Fruit fly (Drosophila melanogaster) whole organism, embryonic: ENCODE measurements around the gene CG18586.

Experiments
- ATbp ChIP-seq: fragments of 200-800 bp; sonication (Bioruptor generic); optimal IDR thresholded peaks from 2 replicates; lab custom pipeline; 2017; ENCODE audit warnings: missing biosample characterization, mild to moderate bottlenecking, missing genetic modification characterization, missing genetic modification reagents
- Adf1 ChIP-seq: fragments of 200-800 bp; sonication (Bioruptor generic); IDR thresholded peaks from 2 replicates; pipeline ENCODE4 v1.3.6; 2022; ENCODE audit warnings: missing biosample characterization, missing genetic modification characterization
- CG11093 ChIP-seq: fragments of 200-800 bp; sonication (Bioruptor generic); IDR thresholded peaks from 3 replicates; pipeline ENCODE4 v1.3.6; 2022; ENCODE audit warnings: missing biosample characterization, missing genetic modification characterization
- CG11696 ChIP-seq: fragments of 200-800 bp; sonication (Bioruptor generic); IDR thresholded peaks from 2 replicates; pipeline ENCODE4 v1.3.6; 2022; ENCODE audit warnings: missing biosample characterization, missing genetic modification characterization
- CG13424 ChIP-seq: fragments of 200-800 bp; sonication (Bioruptor generic); optimal IDR thresholded peaks from 2 replicates; lab custom pipeline; 2019; ENCODE audit warnings: missing biosample characterization, mild to moderate bottlenecking, missing genetic modification characterization, moderate library complexity
- CG18599 ChIP-seq: fragments of 200-800 bp; sonication (Bioruptor generic); optimal IDR thresholded peaks from 3 replicates; lab custom pipeline; 2017; ENCODE audit warnings: missing biosample characterization, missing genetic modification characterization, mild to moderate bottlenecking, moderate library complexity, missing genetic modification reagents
- CG31224 ChIP-seq: fragments of 200-800 bp; sonication (Bioruptor generic); IDR thresholded peaks from 2 replicates; pipeline ENCODE4 v1.3.6; 2022; ENCODE audit warnings: missing biosample characterization, missing genetic modification characterization
- CG32532 ChIP-seq: fragments of 200-800 bp; sonication (Bioruptor generic); IDR thresholded peaks from 2 replicates; pipeline ENCODE4 v1.3.6; 2022; ENCODE audit warnings: missing biosample characterization, missing genetic modification characterization
- CG32772 ChIP-seq: fragments of 200-800 bp; sonication (Bioruptor generic); IDR thresholded peaks from 2 replicates; pipeline ENCODE4 v1.3.6; 2022; ENCODE audit warnings: missing biosample characterization, missing genetic modification characterization
- CG33557 ChIP-seq: fragments of 200-800 bp; sonication (Bioruptor generic); optimal IDR thresholded peaks from 2 replicates; lab custom pipeline; 2019; ENCODE audit warnings: missing biosample characterization, mild to moderate bottlenecking, missing genetic modification characterization, moderate library complexity
- CG4424 ChIP-seq: fragments of 200-800 bp; sonication (Bioruptor generic); optimal IDR thresholded peaks from 3 replicates; lab custom pipeline; 2016; ENCODE audit warnings: missing biosample characterization, missing genetic modification characterization
- CG4820 ChIP-seq: fragments of 200-800 bp; sonication (Bioruptor generic); optimal IDR thresholded peaks from 3 replicates; lab custom pipeline; 2016; ENCODE audit warnings: missing biosample characterization, missing genetic modification characterization
- CG5245 ChIP-seq: fragments of 200-800 bp; sonication (Bioruptor generic); optimal IDR thresholded peaks from 3 replicates; lab custom pipeline; 2016; ENCODE audit warnings: missing biosample characterization, missing genetic modification characterization
- CG6272 ChIP-seq: fragments of 200-800 bp; sonication (Bioruptor generic); IDR thresholded peaks from 2 replicates; pipeline ENCODE4 v1.3.6; 2022; ENCODE audit warnings: missing biosample characterization, missing genetic modification characterization
- CG6689 ChIP-seq: fragments of 200-800 bp; sonication (Bioruptor generic); IDR thresholded peaks from 2 replicates; pipeline ENCODE4 v1.3.6; 2022; ENCODE audit warnings: missing biosample characterization, missing genetic modification characterization
- CG6791 ChIP-seq: fragments of 200-800 bp; sonication (Bioruptor generic); IDR thresholded peaks from 3 replicates; pipeline ENCODE4 v1.3.6; 2022; ENCODE audit warnings: missing biosample characterization, missing genetic modification characterization; ENCODE audit not compliant: partially characterized antibody
- CG7357 ChIP-seq: fragments of 200-800 bp; sonication (Bioruptor generic); IDR thresholded peaks from 3 replicates; pipeline ENCODE4 v1.3.6; 2022; ENCODE audit warnings: missing biosample characterization, missing genetic modification characterization
- CG9609 ChIP-seq: fragments of 200-800 bp; sonication (Bioruptor generic); optimal IDR thresholded peaks from 3 replicates; lab custom pipeline; 2016; ENCODE audit warnings: missing biosample characterization, missing genetic modification characterization
- CrebB ChIP-seq: fragments of 200-800 bp; sonication (Bioruptor generic); optimal IDR thresholded peaks from 3 replicates; lab custom pipeline; 2018; ENCODE audit warnings: missing biosample characterization, mild to moderate bottlenecking, missing genetic modification characterization
- Dfd ChIP-seq, 2 experiments: fragments of >200 bp; optimal IDR thresholded peaks; 2 replicates each; lab custom pipeline; 2017; ENCODE audit warnings: missing biosample characterization in 2 of 2, missing genetic modification characterization in 2 of 2
- Dip3 ChIP-seq: fragments of 200-800 bp; sonication (Bioruptor generic); optimal IDR thresholded peaks from 3 replicates; lab custom pipeline; 2016; ENCODE audit warnings: missing biosample characterization, missing genetic modification characterization
- E2f1 ChIP-seq: fragments of 200-800 bp; sonication (Bioruptor generic); IDR thresholded peaks from 2 replicates; pipeline ENCODE4 v1.3.6; 2022; ENCODE audit warnings: missing biosample characterization, missing genetic modification characterization
- Fer2 ChIP-seq: fragments of 200-800 bp; sonication (Bioruptor generic); optimal IDR thresholded peaks from 2 replicates; lab custom pipeline; 2018; ENCODE audit warnings: missing biosample characterization, mild to moderate bottlenecking, missing genetic modification characterization, moderate library complexity
- HHEX ChIP-seq: fragments of 200-800 bp; sonication (Bioruptor generic); optimal IDR thresholded peaks from 3 replicates; lab custom pipeline; 2017; ENCODE audit warnings: missing biosample characterization, mild to moderate bottlenecking, missing genetic modification characterization, missing genetic modification reagents
- Hr51 ChIP-seq, 2 experiments: fragments of 200-800 bp; sonication (Bioruptor generic); optimal IDR thresholded peaks; 2 replicates in 1 of 2; 3 replicates in 1 of 2; lab custom pipeline; 2016 to 2018; ENCODE audit warnings: missing biosample characterization in 2 of 2, missing genetic modification characterization in 2 of 2, mild to moderate bottlenecking in 1 of 2, moderate library complexity in 1 of 2
- NK7.1 ChIP-seq: fragments of 200-800 bp; sonication (Bioruptor generic); optimal IDR thresholded peaks from 3 replicates; lab custom pipeline; 2016; ENCODE audit warnings: missing biosample characterization, missing genetic modification characterization
- Rfx ChIP-seq: fragments of 200-800 bp; sonication (Bioruptor generic); IDR thresholded peaks from 2 replicates; pipeline ENCODE4 v1.3.6; 2022; ENCODE audit warnings: missing biosample characterization, missing genetic modification characterization
- Tbp ChIP-seq: fragments of >200 bp; optimal IDR thresholded peaks from 2 replicates; lab custom pipeline; 2018; ENCODE audit warnings: missing biosample characterization, missing genetic modification characterization
- ara ChIP-seq: fragments of 200-800 bp; sonication (Bioruptor generic); IDR thresholded peaks from 2 replicates; pipeline ENCODE4 v1.3.6; 2022; ENCODE audit warnings: missing biosample characterization, missing genetic modification characterization
- cad ChIP-seq: fragments of >200 bp; optimal IDR thresholded peaks from 2 replicates; lab custom pipeline; 2017; ENCODE audit warnings: missing biosample characterization, missing genetic modification characterization
- cas ChIP-seq: fragments of 200-800 bp; sonication (Bioruptor generic); IDR thresholded peaks from 2 replicates; pipeline ENCODE4 v1.3.6; 2022; ENCODE audit warnings: missing biosample characterization, missing genetic modification characterization
- cato ChIP-seq: fragments of 200-800 bp; sonication (Bioruptor generic); optimal IDR thresholded peaks from 2 replicates; lab custom pipeline; 2016; ENCODE audit warnings: missing biosample characterization, missing genetic modification characterization, borderline replicate concordance
- cwo ChIP-seq: fragments of 200-800 bp; sonication (Bioruptor generic); optimal IDR thresholded peaks from 3 replicates; lab custom pipeline; 2017; ENCODE audit warnings: missing biosample characterization, missing genetic modification characterization, mild to moderate bottlenecking, moderate library complexity, missing genetic modification reagents
- dimm ChIP-seq: fragments of 200-800 bp; sonication (Bioruptor generic); IDR thresholded peaks from 2 replicates; pipeline ENCODE4 v1.3.6; 2022; ENCODE audit warnings: missing biosample characterization, missing genetic modification characterization
- emc ChIP-seq: fragments of 200-800 bp; sonication (Bioruptor generic); optimal IDR thresholded peaks from 2 replicates; lab custom pipeline; 2016; ENCODE audit warnings: missing biosample characterization, missing genetic modification characterization
- fru ChIP-seq: fragments of >200 bp; optimal IDR thresholded peaks from 2 replicates; lab custom pipeline; 2017
- gfzf ChIP-seq: fragments of 200-800 bp; sonication (Bioruptor generic); optimal IDR thresholded peaks from 2 replicates; lab custom pipeline; 2016; ENCODE audit warnings: missing biosample characterization, mild to moderate bottlenecking, missing genetic modification characterization, moderate library complexity
- jumu ChIP-seq: fragments of 200-800 bp; sonication (Bioruptor generic); optimal IDR thresholded peaks from 3 replicates; lab custom pipeline; 2016; ENCODE audit warnings: missing biosample characterization, missing genetic modification characterization
- lbe ChIP-seq: fragments of 200-800 bp; sonication (Bioruptor generic); optimal IDR thresholded peaks from 2 replicates; lab custom pipeline; 2016; ENCODE audit warnings: missing biosample characterization, mild to moderate bottlenecking, missing genetic modification characterization
- nerfin-1 ChIP-seq: fragments of 200-800 bp; sonication (Bioruptor generic); optimal IDR thresholded peaks from 3 replicates; lab custom pipeline; 2019; ENCODE audit warnings: missing biosample characterization, mild to moderate bottlenecking, missing genetic modification characterization, moderate library complexity
- phol ChIP-seq: fragments of 200-800 bp; sonication (Bioruptor generic); optimal IDR thresholded peaks from 3 replicates; lab custom pipeline; 2018; ENCODE audit warnings: missing biosample characterization, mild to moderate bottlenecking, missing genetic modification characterization, moderate library complexity
- pnt ChIP-seq: fragments of 200-800 bp; sonication (Bioruptor generic); optimal IDR thresholded peaks from 3 replicates; lab custom pipeline; 2016; ENCODE audit warnings: missing biosample characterization, missing genetic modification characterization
- ro ChIP-seq: fragments of 200-800 bp; sonication (Bioruptor generic); IDR thresholded peaks from 2 replicates; pipeline ENCODE4 v1.3.6; 2022; ENCODE audit warnings: missing biosample characterization, missing genetic modification characterization
- run ChIP-seq: fragments of 200-800 bp; sonication (Bioruptor generic); optimal IDR thresholded peaks from 3 replicates; lab custom pipeline; 2018; ENCODE audit warnings: missing biosample characterization, mild to moderate bottlenecking, missing genetic modification characterization
- sc ChIP-seq, 3 experiments: fragments of >200 bp in 2 of 3; fragments of 200-800 bp in 1 of 3; sonication (Bioruptor generic) in 1 of 3; optimal IDR thresholded peaks; 2 replicates in 2 of 3; 3 replicates in 1 of 3; lab custom pipeline; 2017; ENCODE audit warnings: mild to moderate bottlenecking in 1 of 3, missing biosample characterization in 1 of 3, missing genetic modification characterization in 1 of 3, missing genetic modification reagents in 1 of 3
- shn ChIP-seq: fragments of 200-800 bp; sonication (Bioruptor generic); optimal IDR thresholded peaks from 3 replicates; lab custom pipeline; 2016; ENCODE audit warnings: missing biosample characterization, missing genetic modification characterization
- sima ChIP-seq: fragments of 200-800 bp; sonication (Bioruptor generic); optimal IDR thresholded peaks from 2 replicates; lab custom pipeline; 2016; ENCODE audit warnings: missing biosample characterization, missing genetic modification characterization
- slou ChIP-seq: fragments of 200-800 bp; sonication (Bioruptor generic); optimal IDR thresholded peaks from 3 replicates; lab custom pipeline; 2016; ENCODE audit warnings: missing biosample characterization, missing genetic modification characterization
- tgo ChIP-seq: fragments of 200-800 bp; sonication (Bioruptor generic); IDR thresholded peaks from 3 replicates; pipeline ENCODE4 v1.3.6; 2022; ENCODE audit warnings: missing biosample characterization, missing genetic modification characterization
- tll ChIP-seq, 2 experiments: fragments of 200-800 bp in 1 of 2; fragments of >200 bp in 1 of 2; sonication (Bioruptor generic) in 1 of 2; optimal IDR thresholded peaks; 2 replicates each; lab custom pipeline; 2017 to 2019; ENCODE audit warnings: missing biosample characterization in 2 of 2, missing genetic modification characterization in 2 of 2, mild to moderate bottlenecking in 1 of 2, moderate library complexity in 1 of 2
- tna ChIP-seq: fragments of 200-800 bp; sonication (Bioruptor generic); IDR thresholded peaks from 2 replicates; pipeline ENCODE4 v1.3.6; 2022; ENCODE audit warnings: missing biosample characterization, missing genetic modification characterization; ENCODE audit not compliant: partially characterized antibody
- zfh2 ChIP-seq: fragments of 200-800 bp; sonication (Bioruptor generic); optimal IDR thresholded peaks from 2 replicates; lab custom pipeline; 2016; ENCODE audit warnings: missing biosample characterization, missing genetic modification characterization

Gene CG18586

dm6 chr3L:5828684-5829083, 44.4 kb upstream of the CG18586 start (continued):
- no peak for TF ChIP-seq tll (GFP tag; optimal IDR thresholded peaks at IDR 0.05; lab: Kevin White, UChicago)
- no peak for TF ChIP-seq CG7357
- peak in 1 of 2 experiments; percentile 57 for TF ChIP-seq Hr51 (GFP tag; optimal IDR thresholded peaks at IDR 0.05; lab: Kevin White, UChicago)
- TF ChIP-seq CG6272 = no peak
- TF ChIP-seq CG6791 (GFP tag; lab: Robert Waterston, UW) = no peak
- no peak for TF ChIP-seq sc (optimal IDR thresholded peaks at IDR 0.05; lab: Kevin White, UChicago)
- TF ChIP-seq sc (GFP tag; optimal IDR thresholded peaks at IDR 0.05; lab: Kevin White, UChicago) = no peak
- no peak; the same call in 1 of the 2 replicates for TF ChIP-seq Rfx
- no peak for TF ChIP-seq Adf1 (GFP tag; lab: Robert Waterston, UW)
- TF ChIP-seq CrebB (tag; lab: Kevin White, UChicago) = no peak
- TF ChIP-seq CG4424 = peak; percentile 21
- TF ChIP-seq phol (tag; lab: Kevin White, UChicago) = peak; percentile 53
- no peak for TF ChIP-seq nerfin-1
- no peak for TF ChIP-seq cwo (GFP tag; lab: Kevin White, UChicago)
- no peak for TF ChIP-seq CG33557 (GFP tag; lab: Kevin White, UChicago)
- TF ChIP-seq shn = no peak
- no peak for TF ChIP-seq CG31224 (GFP tag; lab: Robert Waterston, UW)
- no peak for TF ChIP-seq Dfd (GFP tag; optimal IDR thresholded peaks at IDR 0.05; lab: Kevin White, UChicago)
- TF ChIP-seq ATbp (GFP tag; lab: Kevin White, UChicago) = peak; percentile 20
- no peak for TF ChIP-seq ara
- TF ChIP-seq E2f1 (GFP tag; lab: Robert Waterston, UW) = no peak
- TF ChIP-seq run (tag; lab: Kevin White, UChicago) = no peak
- no peak for TF ChIP-seq CG18599 (GFP tag; lab: Kevin White, UChicago)
- no peak for TF ChIP-seq CG4820 (GFP tag; lab: Kevin White, UChicago)
- TF ChIP-seq Fer2 (tag; lab: Kevin White, UChicago) = no peak
- no peak for TF ChIP-seq Tbp
- no peak for TF ChIP-seq sima (GFP tag; lab: Kevin White, UChicago)
- TF ChIP-seq gfzf (GFP tag; lab: Kevin White, UChicago) = no peak
- TF ChIP-seq HHEX (GFP tag; lab: Kevin White, UChicago) = no peak
- TF ChIP-seq CG11093 = no peak
- no peak for TF ChIP-seq cas (GFP tag; lab: Robert Waterston, UW)
- no peak for TF ChIP-seq zfh2 (GFP tag; lab: Kevin White, UChicago)
- TF ChIP-seq CG13424 = peak; percentile 52
- TF ChIP-seq emc (GFP tag; lab: Kevin White, UChicago) = no peak
- no peak for TF ChIP-seq tgo (GFP tag; lab: Robert Waterston, UW)
- no peak for TF ChIP-seq NK7.1
- TF ChIP-seq cato (GFP tag; lab: Kevin White, UChicago) = no peak
- TF ChIP-seq CG5245 (GFP tag; lab: Kevin White, UChicago) = no peak
- no peak for TF ChIP-seq cad (GFP tag; lab: Kevin White, UChicago)
- TF ChIP-seq CG9609 (GFP tag; lab: Kevin White, UChicago) = no peak
- no peak for TF ChIP-seq CG32532 (GFP tag; lab: Robert Waterston, UW)
- no peak for TF ChIP-seq pnt (GFP tag; lab: Kevin White, UChicago)
- TF ChIP-seq jumu (GFP tag; lab: Kevin White, UChicago) = no peak
- no peak for TF ChIP-seq slou
- TF ChIP-seq ro (GFP tag; lab: Robert Waterston, UW) = no peak
- no peak for TF ChIP-seq lbe (GFP tag; lab: Kevin White, UChicago)
- no peak for TF ChIP-seq fru
- no peak for TF ChIP-seq Dip3 (GFP tag; lab: Kevin White, UChicago)
- TF ChIP-seq dimm = no peak
- no peak for TF ChIP-seq CG32772
- no peak for TF ChIP-seq CG11696 (GFP tag; lab: Robert Waterston, UW)
- TF ChIP-seq CG6689 (GFP tag; lab: Robert Waterston, UW) = no peak
- no peak for TF ChIP-seq tna (GFP tag; lab: Robert Waterston, UW)
